Worm (Caenorhabditis elegans) whole organism, L4 larva: ENCODE measurements around the gene gon-4.

Source experiments
- F26F4.8 ChIP-seq: fragments of 200-800 bp; sonication (Bioruptor generic); conservative IDR thresholded peaks from 2 replicates; pipeline ENCODE4 v1.3.6; 2022; ENCODE audit warnings: missing genetic modification characterization, missing compliant biosample characterization
- aha-1 ChIP-seq: fragments of 150-350 bp; peaks from one replicate; lab custom pipeline; 2014; ENCODE audit warnings: missing biosample characterization, missing genetic modification characterization
- ceh-82 ChIP-seq: sonication (generic microtip); optimal IDR thresholded peaks from 2 replicates; lab custom pipeline; 2017; ENCODE audit warnings: missing biosample characterization, missing genetic modification characterization
- daf-12 ChIP-seq: fragments of 150-350 bp; optimal IDR thresholded peaks from 2 replicates; lab custom pipeline; 2014; ENCODE audit warnings: missing biosample characterization, missing genetic modification reagents, missing genetic modification characterization
- egl-27 ChIP-seq: sonication (generic microtip); optimal IDR thresholded peaks from 3 replicates; lab custom pipeline; 2017; ENCODE audit warnings: missing biosample characterization, missing genetic modification reagents, missing genetic modification characterization
- lir-3 ChIP-seq: sonication (generic microtip); optimal IDR thresholded peaks from 2 replicates; lab custom pipeline; 2016; ENCODE audit warnings: mild to moderate bottlenecking, missing genetic modification characterization, missing compliant biosample characterization
- lsy-2 ChIP-seq, 2 experiments: fragments of 150-350 bp in 1 of 2; sonication (generic microtip) in 1 of 2; optimal IDR thresholded peaks; 2 replicates each; lab custom pipeline; 2014 to 2017; ENCODE audit warnings: missing biosample characterization in 2 of 2, missing genetic modification characterization in 2 of 2
- mxl-2 ChIP-seq: fragments of 200-800 bp; sonication (Bioruptor generic); conservative IDR thresholded peaks from 2 replicates; pipeline ENCODE4 v1.3.6; 2022; ENCODE audit warnings: missing genetic modification reagents, missing genetic modification characterization, missing compliant biosample characterization
- nhr-42 ChIP-seq: fragments of 200-800 bp; sonication (Bioruptor generic); IDR thresholded peaks from 2 replicates; pipeline ENCODE4 v1.3.6; 2022; ENCODE audit warnings: missing genetic modification characterization, missing compliant biosample characterization
- php-3 ChIP-seq: fragments of 200-800 bp; sonication (Bioruptor generic); IDR thresholded peaks from 2 replicates; pipeline ENCODE4 v1.3.6; 2022; ENCODE audit warnings: missing genetic modification reagents, missing genetic modification characterization, missing compliant biosample characterization
- rbr-2 ChIP-seq: sonication (generic microtip); optimal IDR thresholded peaks from 2 replicates; lab custom pipeline; 2016; ENCODE audit warnings: missing genotype, missing genetic modification characterization, missing compliant biosample characterization

ce11 chrIV:10252350-10252792 is 54.8 kb downstream of the gon-4 start:
- no peak for TF ChIP-seq lir-3 (tag; lab: Kevin White, UChicago)
- peak; percentile 45; the same call in 1 of the 2 replicates for TF ChIP-seq php-3
- peak; percentile 91 for TF ChIP-seq rbr-2 (tag; lab: Kevin White, UChicago)
- no peak for TF ChIP-seq ceh-82 (tag; lab: Kevin White, UChicago)
- TF ChIP-seq aha-1 (tag; lab: Kevin White, UChicago) = peak; percentile 99
- peak; percentile 72 for TF ChIP-seq mxl-2 (GFP tag; lab: Robert Waterston, UW)
- TF ChIP-seq daf-12 = no peak
- TF ChIP-seq nhr-42 (GFP tag; lab: Robert Waterston, UW) = no peak
- TF ChIP-seq F26F4.8 (GFP tag; lab: Robert Waterston, UW) = no peak
- peak; percentile 80 to 87 for TF ChIP-seq lsy-2 (tag; optimal IDR thresholded peaks at IDR 0.05; lab: Kevin White, UChicago)
- no peak for TF ChIP-seq egl-27 (tag; lab: Kevin White, UChicago)
